Fruit fly (Drosophila melanogaster) whole organism, embryonic: Measurements from ENCODE around the gene Ca-Ma2d.

Source experiments
- CG10462 ChIP-seq: fragments of 200-800 bp; sonication (Bioruptor generic); optimal IDR thresholded peaks from 2 replicates; lab custom pipeline; 2016; ENCODE audit warnings: missing biosample characterization, missing genetic modification characterization
- CG11085 ChIP-seq: fragments of 200-800 bp; sonication (Bioruptor generic); IDR thresholded peaks from 2 replicates; pipeline ENCODE4 v1.3.6; 2022; ENCODE audit warnings: missing biosample characterization, missing genetic modification characterization
- CG11723 ChIP-seq: fragments of 200-800 bp; sonication (Bioruptor generic); optimal IDR thresholded peaks from 2 replicates; lab custom pipeline; 2017; ENCODE audit warnings: missing biosample characterization, mild to moderate bottlenecking, missing genetic modification characterization
- CG12155 ChIP-seq: fragments of 200-800 bp; sonication (Bioruptor generic); optimal IDR thresholded peaks from 3 replicates; lab custom pipeline; 2016; ENCODE audit warnings: missing biosample characterization, missing genetic modification characterization
- CG1233 ChIP-seq: fragments of 200-800 bp; sonication (Bioruptor generic); optimal IDR thresholded peaks from 4 replicates; lab custom pipeline; 2018; ENCODE audit warnings: missing biosample characterization, mild to moderate bottlenecking, missing genetic modification characterization
- CG14014 ChIP-seq: fragments of 200-800 bp; sonication (Bioruptor generic); IDR thresholded peaks from 2 replicates; pipeline ENCODE4 v1.3.6; 2022; ENCODE audit warnings: missing biosample characterization, missing genetic modification characterization
- CG17186 ChIP-seq: fragments of 200-800 bp; sonication (Bioruptor generic); optimal IDR thresholded peaks from 3 replicates; lab custom pipeline; 2017; ENCODE audit warnings: missing biosample characterization, missing genetic modification reagents, missing genetic modification characterization
- CG17328 ChIP-seq: fragments of 200-800 bp; sonication (Bioruptor generic); IDR thresholded peaks from 2 replicates; pipeline ENCODE4 v1.3.6; 2022; ENCODE audit warnings: missing biosample characterization, missing genetic modification characterization
- CG17802 ChIP-seq: fragments of 200-800 bp; sonication (Bioruptor generic); optimal IDR thresholded peaks from 2 replicates; lab custom pipeline; 2018; ENCODE audit warnings: missing biosample characterization, mild to moderate bottlenecking, missing genetic modification characterization, moderate library complexity
- CG18011 ChIP-seq: fragments of 200-800 bp; sonication (Bioruptor generic); optimal IDR thresholded peaks from 2 replicates; lab custom pipeline; 2017; ENCODE audit warnings: missing biosample characterization, missing genetic modification characterization, mild to moderate bottlenecking, moderate library complexity, missing genotype
- CG18262 ChIP-seq: fragments of 200-800 bp; optimal IDR thresholded peaks from 3 replicates; lab custom pipeline; 2019; ENCODE audit warnings: missing biosample characterization, mild to moderate bottlenecking, missing genetic modification characterization, moderate library complexity
- CG32767 ChIP-seq: fragments of 200-800 bp; sonication (Bioruptor generic); IDR thresholded peaks from 2 replicates; pipeline ENCODE4 v1.3.6; 2022; ENCODE audit warnings: missing biosample characterization, missing genetic modification characterization
- CG3281 ChIP-seq: fragments of 200-800 bp; sonication (Bioruptor generic); optimal IDR thresholded peaks from 3 replicates; lab custom pipeline; 2017; ENCODE audit warnings: missing biosample characterization, mild to moderate bottlenecking, missing genetic modification characterization
- CG33213 ChIP-seq: fragments of 200-800 bp; sonication (Bioruptor generic); optimal IDR thresholded peaks from 3 replicates; lab custom pipeline; 2016; ENCODE audit warnings: missing biosample characterization, missing genetic modification characterization
- CG34376 ChIP-seq: fragments of 200-800 bp; sonication (Bioruptor generic); optimal IDR thresholded peaks from 2 replicates; lab custom pipeline; 2018; ENCODE audit warnings: missing biosample characterization, mild to moderate bottlenecking, missing genetic modification characterization
- CG3726 ChIP-seq: fragments of 200-800 bp; sonication (Bioruptor generic); IDR thresholded peaks from 3 replicates; pipeline ENCODE4, ENCODE4 v1.3.6; 2022; ENCODE audit warnings: missing biosample characterization, missing genetic modification characterization
- CG3838 ChIP-seq: fragments of 200-800 bp; sonication (Bioruptor generic); optimal IDR thresholded peaks from 3 replicates; lab custom pipeline; 2016; ENCODE audit warnings: missing biosample characterization, missing genetic modification characterization
- CG3847 ChIP-seq: fragments of 200-800 bp; sonication (Bioruptor generic); IDR thresholded peaks from 2 replicates; pipeline ENCODE4 v1.3.6; 2022; ENCODE audit warnings: missing biosample characterization, missing genetic modification characterization
- CG42726 ChIP-seq: fragments of 200-800 bp; sonication (Bioruptor generic); IDR thresholded peaks from 2 replicates; pipeline ENCODE4 v1.3.6; 2022; ENCODE audit warnings: missing biosample characterization, missing genetic modification characterization; ENCODE audit not compliant: partially characterized antibody
- CG4617 ChIP-seq: fragments of 200-800 bp; sonication (Bioruptor generic); optimal IDR thresholded peaks from 3 replicates; lab custom pipeline; 2016; ENCODE audit warnings: missing biosample characterization, missing genetic modification characterization, borderline replicate concordance
- Drgx ChIP-seq: fragments of 200-800 bp; sonication (Bioruptor generic); IDR thresholded peaks from 2 replicates; pipeline ENCODE4 v1.3.6; 2022; ENCODE audit warnings: missing biosample characterization, missing genetic modification characterization
- HLH4C ChIP-seq: fragments of 200-800 bp; sonication (Bioruptor generic); IDR thresholded peaks from 3 replicates; pipeline ENCODE4 v1.3.6; 2022; ENCODE audit warnings: missing biosample characterization, missing genetic modification characterization; ENCODE audit not compliant: partially characterized antibody
- Hr39 ChIP-seq: fragments of >200 bp; optimal IDR thresholded peaks from 2 replicates; lab custom pipeline; 2017
- Lhr ChIP-seq: fragments of 200-800 bp; sonication (Bioruptor generic); optimal IDR thresholded peaks from 3 replicates; lab custom pipeline; 2017; ENCODE audit warnings: mild to moderate bottlenecking, missing biosample characterization, missing genetic modification reagents, missing genetic modification characterization
- Nf-YC ChIP-seq: fragments of 200-800 bp; optimal IDR thresholded peaks from 3 replicates; lab custom pipeline; 2019; ENCODE audit warnings: missing biosample characterization, mild to moderate bottlenecking, missing genetic modification characterization, moderate library complexity
- Pdp1 ChIP-seq, 2 experiments: fragments of 200-800 bp; sonication (Bioruptor generic); optimal IDR thresholded peaks; 3 replicates each; lab custom pipeline; 2016; ENCODE audit warnings: missing biosample characterization in 2 of 2, missing genetic modification characterization in 2 of 2, mild to moderate bottlenecking in 1 of 2, moderate library complexity in 1 of 2
- Sin3A ChIP-seq: fragments of >200 bp; optimal IDR thresholded peaks from 2 replicates; lab custom pipeline; 2018
- Trl ChIP-seq, 3 experiments: fragments of >200 bp in 2 of 3; fragments of 200-800 bp in 1 of 3; sonication (Bioruptor generic) in 1 of 3; optimal IDR thresholded peaks; 2 replicates in 1 of 3; 3 replicates in 2 of 3; lab custom pipeline; 2016 to 2017; ENCODE audit warnings: missing biosample characterization in 1 of 3, missing genetic modification characterization in 1 of 3
- Usf ChIP-seq: fragments of 200-800 bp; sonication (Bioruptor generic); optimal IDR thresholded peaks from 2 replicates; lab custom pipeline; 2017; ENCODE audit warnings: missing genotype, missing biosample characterization, missing genetic modification characterization
- ab ChIP-seq: fragments of 200-800 bp; sonication (Bioruptor generic); optimal IDR thresholded peaks from 2 replicates; lab custom pipeline; 2016; ENCODE audit warnings: missing biosample characterization, missing genetic modification characterization
- ash1 ChIP-seq: fragments of 200-800 bp; sonication (Bioruptor generic); optimal IDR thresholded peaks from 2 replicates; lab custom pipeline; 2018; ENCODE audit warnings: missing biosample characterization, mild to moderate bottlenecking, missing genetic modification characterization
- ato ChIP-seq: fragments of 200-800 bp; sonication (Bioruptor generic); IDR thresholded peaks from 2 replicates; pipeline ENCODE4 v1.3.6; 2022; ENCODE audit warnings: missing biosample characterization, missing genetic modification characterization; ENCODE audit not compliant: partially characterized antibody
- bsh ChIP-seq, 2 experiments: fragments of 200-800 bp; sonication (Bioruptor generic); optimal IDR thresholded peaks; 2 replicates each; lab custom pipeline; 2017 to 2018; ENCODE audit warnings: mild to moderate bottlenecking in 2 of 2, missing biosample characterization in 2 of 2, missing genetic modification characterization in 2 of 2, moderate library complexity in 1 of 2
- crp ChIP-seq, 2 experiments: fragments of 200-800 bp; sonication (Bioruptor generic); optimal IDR thresholded peaks; 2 replicates in 1 of 2; 3 replicates in 1 of 2; lab custom pipeline; 2017; ENCODE audit warnings: missing biosample characterization in 2 of 2, missing genetic modification characterization in 2 of 2, mild to moderate bottlenecking in 1 of 2, moderate library complexity in 1 of 2
- gem ChIP-seq: fragments of 200-800 bp; sonication (Bioruptor generic); optimal IDR thresholded peaks from 2 replicates; lab custom pipeline; 2019; ENCODE audit warnings: missing biosample characterization, mild to moderate bottlenecking, missing genetic modification characterization, moderate library complexity
- gfzf ChIP-seq: fragments of 200-800 bp; sonication (Bioruptor generic); optimal IDR thresholded peaks from 2 replicates; lab custom pipeline; 2016; ENCODE audit warnings: missing biosample characterization, mild to moderate bottlenecking, missing genetic modification characterization, moderate library complexity
- nerfin-1 ChIP-seq: fragments of 200-800 bp; sonication (Bioruptor generic); optimal IDR thresholded peaks from 3 replicates; lab custom pipeline; 2019; ENCODE audit warnings: missing biosample characterization, mild to moderate bottlenecking, missing genetic modification characterization, moderate library complexity
- pros ChIP-seq: fragments of 200-800 bp; sonication (Bioruptor generic); optimal IDR thresholded peaks from 3 replicates; lab custom pipeline; 2019; ENCODE audit warnings: missing biosample characterization, mild to moderate bottlenecking, missing genetic modification characterization, moderate library complexity
- psq ChIP-seq: fragments of 200-800 bp; sonication (Bioruptor generic); optimal IDR thresholded peaks from 2 replicates; lab custom pipeline; 2017; ENCODE audit warnings: missing biosample characterization, missing genetic modification characterization
- run ChIP-seq: fragments of 200-800 bp; sonication (Bioruptor generic); optimal IDR thresholded peaks from 3 replicates; lab custom pipeline; 2018; ENCODE audit warnings: missing biosample characterization, mild to moderate bottlenecking, missing genetic modification characterization
- schlank ChIP-seq: fragments of 200-800 bp; sonication (Bioruptor generic); optimal IDR thresholded peaks from 2 replicates; lab custom pipeline; 2018; ENCODE audit warnings: missing biosample characterization, mild to moderate bottlenecking, missing genetic modification characterization
- sens ChIP-seq: fragments of 200-800 bp; sonication (Bioruptor generic); peaks from one replicate; lab custom pipeline; 2016; ENCODE audit warnings: missing biosample characterization, missing genetic modification characterization
- sisA ChIP-seq: fragments of 200-800 bp; sonication (Bioruptor generic); IDR thresholded peaks from 2 replicates; pipeline ENCODE4 v1.3.6; 2022; ENCODE audit warnings: missing biosample characterization, missing genetic modification characterization
- slp2 ChIP-seq: fragments of 200-800 bp; sonication (Bioruptor generic); optimal IDR thresholded peaks from 2 replicates; lab custom pipeline; 2016; ENCODE audit warnings: missing biosample characterization, missing genetic modification characterization
- so ChIP-seq: fragments of 200-800 bp; sonication (Bioruptor generic); IDR thresholded peaks from 3 replicates; pipeline ENCODE4 v1.3.6; 2022; ENCODE audit warnings: missing biosample characterization, missing genetic modification characterization
- sob ChIP-seq: fragments of 200-800 bp; sonication (Bioruptor generic); IDR thresholded peaks from 2 replicates; pipeline ENCODE4 v1.3.6; 2022; ENCODE audit warnings: missing biosample characterization, missing genetic modification characterization
- stwl ChIP-seq: fragments of 200-800 bp; sonication (Bioruptor generic); optimal IDR thresholded peaks from 3 replicates; lab custom pipeline; 2018; ENCODE audit warnings: missing biosample characterization, mild to moderate bottlenecking, missing genetic modification characterization, moderate library complexity
- zen2 ChIP-seq: fragments of 200-800 bp; sonication (Bioruptor generic); IDR thresholded peaks from 3 replicates; pipeline ENCODE4 v1.3.6; 2022; ENCODE audit warnings: missing biosample characterization, missing genetic modification characterization; ENCODE audit not compliant: partially characterized antibody

Gene Ca-Ma2d

DNA sequence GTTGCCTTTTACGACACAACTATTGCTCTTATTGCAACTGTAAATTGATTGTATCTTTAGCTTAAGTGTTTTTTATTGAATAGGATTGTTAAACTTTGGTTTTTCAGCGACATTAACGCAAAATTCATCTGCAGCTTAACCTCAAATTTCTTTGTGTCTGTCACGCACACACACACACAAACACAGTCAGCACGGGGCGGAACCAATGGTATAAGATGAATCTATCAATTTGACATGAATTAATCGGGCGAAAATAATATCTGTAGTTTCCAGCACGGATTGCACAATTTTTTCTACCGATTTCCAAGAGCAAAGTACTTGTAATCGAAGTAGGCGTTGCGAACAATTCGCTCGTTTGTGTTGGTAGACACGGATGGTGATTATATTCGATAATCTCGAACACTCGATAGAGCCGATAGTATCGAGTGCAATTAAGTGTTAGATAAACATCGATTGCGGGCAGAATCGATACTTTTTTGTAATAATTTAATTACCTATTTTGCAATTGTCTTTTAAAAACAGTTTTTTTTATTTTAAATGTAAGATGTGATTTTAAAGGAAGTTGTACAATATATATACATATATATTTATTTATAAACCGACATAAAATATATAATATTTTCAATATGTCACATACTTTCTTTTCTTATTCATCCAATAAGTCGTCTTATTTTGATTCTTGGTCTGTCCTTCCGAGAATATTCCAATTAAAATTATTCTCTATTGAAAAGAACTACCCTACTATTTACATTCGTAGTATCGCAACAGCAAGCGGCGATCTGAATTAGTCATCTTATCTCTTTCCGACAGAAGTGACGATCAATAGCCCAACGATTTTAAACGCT, 26.2 kb downstream of the Ca-Ma2d start, which contains the start of the genes PRL-1 and EndoGI (continued):
- TF ChIP-seq gem (peak; percentile 91), ab (no peak), Lhr (GFP tag; lab: Kevin White, UChicago) (peak; percentile 4), stwl (peak; percentile 96), CG12155 (GFP tag; lab: Kevin White, UChicago) (peak; percentile 58), run (tag; lab: Kevin White, UChicago) (no peak), CG10462 (GFP tag; lab: Kevin White, UChicago) (peak; percentile 19), CG17802 (tag; lab: Kevin White, UChicago) (no peak), gfzf (GFP tag; lab: Kevin White, UChicago) (peak; percentile 19), Usf (no peak), CG17186 (GFP tag; lab: Kevin White, UChicago) (peak; percentile 43), CG11085 (GFP tag; lab: Robert Waterston, UW) (no peak; the same call in 1 of the 2 replicates), psq (GFP tag; lab: Kevin White, UChicago) (peak; percentile 36), slp2 (GFP tag; lab: Kevin White, UChicago) (no peak), CG3726 (GFP tag; lab: Robert Waterston, UW) (no peak; the same call in 2 of the 3 replicates), CG3281 (GFP tag; lab: Kevin White, UChicago) (peak; percentile 77), sens (GFP tag; lab: Kevin White, UChicago) (peak; percentile 86), Trl (optimal IDR thresholded peaks at IDR 0.05; lab: Kevin White, UChicago) (no peak), Trl (GFP tag; optimal IDR thresholded peaks at IDR 0.05; lab: Kevin White, UChicago) (no peak), CG33213 (GFP tag; lab: Kevin White, UChicago) (peak; percentile 25), Drgx (GFP tag; lab: Robert Waterston, UW) (peak; percentile 86), schlank (tag; lab: Kevin White, UChicago) (no peak), HLH4C (peak; percentile 99), CG34376 (GFP tag; lab: Kevin White, UChicago) (no peak), CG17328 (peak; percentile 80), Hr39 (lab: Kevin White, UChicago) (no peak), bsh (GFP tag; optimal IDR thresholded peaks at IDR 0.05; lab: Kevin White, UChicago) (peak in 1 of 2 experiments; percentile 84), sob (GFP tag; lab: Robert Waterston, UW) (peak; percentile 74), sisA (GFP tag; lab: Robert Waterston, UW) (no peak), pros (GFP tag; lab: Kevin White, UChicago) (no peak), CG1233 (GFP tag; lab: Kevin White, UChicago) (peak; percentile 66), CG4617 (GFP tag; lab: Kevin White, UChicago) (peak; percentile 81), CG11723 (GFP tag; lab: Kevin White, UChicago) (no peak), ash1 (GFP tag; lab: Kevin White, UChicago) (no peak), CG3838 (GFP tag; lab: Kevin White, UChicago) (no peak), CG14014 (peak; percentile 85), CG18011 (GFP tag; lab: Kevin White, UChicago) (peak; percentile 90), CG42726 (GFP tag; lab: Robert Waterston, UW) (peak; percentile 98), Nf-YC (peak; percentile 86), crp (GFP tag; optimal IDR thresholded peaks at IDR 0.05; lab: Kevin White, UChicago) (peak in 1 of 2 experiments; percentile 62), zen2 (peak; percentile 95; the same call in 2 of the 3 replicates), so (GFP tag; lab: Robert Waterston, UW) (peak; percentile 79), Sin3A (peak; percentile 20), CG32767 (peak; percentile 69; the same call in 1 of the 2 replicates), CG18262 (tag; lab: Kevin White, UChicago) (peak; percentile 84), Pdp1 (GFP tag; optimal IDR thresholded peaks at IDR 0.05; lab: Kevin White, UChicago) (peak in 1 of 2 experiments; percentile 57), ato (GFP tag; lab: Robert Waterston, UW) (peak; percentile 100), nerfin-1 (peak; percentile 66), CG3847 (GFP tag; lab: Robert Waterston, UW) (peak; percentile 76)
